Fruit fly (Drosophila melanogaster) whole organism, embryonic: ENCODE results near the gene Duox.
A peak's percentile ranks its signal among the peaks of the same experiment; 100 is the strongest.

Source experiments
- CG10462 ChIP-seq: fragments of 200-800 bp; sonication (Bioruptor generic); optimal IDR thresholded peaks from 2 replicates; lab custom pipeline; 2016; ENCODE audit warnings: missing biosample characterization, missing genetic modification characterization
- CG10654 ChIP-seq: fragments of 200-800 bp; sonication (Bioruptor generic); optimal IDR thresholded peaks from 2 replicates; lab custom pipeline; 2016; ENCODE audit warnings: missing biosample characterization, missing genetic modification characterization
- CG11085 ChIP-seq: fragments of 200-800 bp; sonication (Bioruptor generic); IDR thresholded peaks from 2 replicates; pipeline ENCODE4 v1.3.6; 2022; ENCODE audit warnings: missing biosample characterization, missing genetic modification characterization
- CG12769 ChIP-seq: fragments of 200-800 bp; sonication (Bioruptor generic); optimal IDR thresholded peaks from 2 replicates; lab custom pipeline; 2019; ENCODE audit warnings: missing biosample characterization, mild to moderate bottlenecking, missing genetic modification characterization, moderate library complexity
- CG13287 ChIP-seq: fragments of 200-800 bp; sonication (Bioruptor generic); IDR thresholded peaks from 2 replicates; pipeline ENCODE4 v1.3.6; 2022; ENCODE audit warnings: missing biosample characterization, missing genetic modification characterization; ENCODE audit not compliant: partially characterized antibody
- CG14050 ChIP-seq: fragments of 200-800 bp; sonication (Bioruptor generic); IDR thresholded peaks from 3 replicates; pipeline ENCODE4 v1.3.6; 2022; ENCODE audit warnings: missing biosample characterization, missing genetic modification characterization
- CG15011 ChIP-seq: fragments of 200-800 bp; sonication (Bioruptor generic); optimal IDR thresholded peaks from 3 replicates; lab custom pipeline; 2018; ENCODE audit warnings: missing biosample characterization, mild to moderate bottlenecking, missing genetic modification characterization
- CG16815 ChIP-seq: fragments of 200-800 bp; sonication (Bioruptor generic); optimal IDR thresholded peaks from 3 replicates; lab custom pipeline; 2017; ENCODE audit warnings: missing biosample characterization, mild to moderate bottlenecking, missing genetic modification characterization
- CG17328 ChIP-seq: fragments of 200-800 bp; sonication (Bioruptor generic); IDR thresholded peaks from 2 replicates; pipeline ENCODE4 v1.3.6; 2022; ENCODE audit warnings: missing biosample characterization, missing genetic modification characterization
- CG18262 ChIP-seq: fragments of 200-800 bp; optimal IDR thresholded peaks from 3 replicates; lab custom pipeline; 2019; ENCODE audit warnings: missing biosample characterization, mild to moderate bottlenecking, missing genetic modification characterization, moderate library complexity
- CG2202 ChIP-seq: fragments of 200-800 bp; sonication (Bioruptor generic); optimal IDR thresholded peaks from 2 replicates; lab custom pipeline; 2018; ENCODE audit warnings: missing biosample characterization, mild to moderate bottlenecking, missing genetic modification characterization
- CG30431 ChIP-seq: fragments of 200-800 bp; sonication (Bioruptor generic); optimal IDR thresholded peaks from 2 replicates; lab custom pipeline; 2017; ENCODE audit warnings: missing biosample characterization, missing genetic modification characterization
- CG3065 ChIP-seq: fragments of 200-800 bp; sonication (Bioruptor generic); optimal IDR thresholded peaks from 2 replicates; lab custom pipeline; 2016; ENCODE audit warnings: missing biosample characterization, missing genetic modification characterization
- CG31388 ChIP-seq: fragments of 200-800 bp; sonication (Bioruptor generic); optimal IDR thresholded peaks from 2 replicates; lab custom pipeline; 2016; ENCODE audit warnings: missing biosample characterization, missing genetic modification characterization
- CG33557 ChIP-seq: fragments of 200-800 bp; sonication (Bioruptor generic); optimal IDR thresholded peaks from 2 replicates; lab custom pipeline; 2019; ENCODE audit warnings: missing biosample characterization, mild to moderate bottlenecking, missing genetic modification characterization, moderate library complexity
- CG3407 ChIP-seq: fragments of 200-800 bp; sonication (Bioruptor generic); optimal IDR thresholded peaks from 2 replicates; lab custom pipeline; 2018; ENCODE audit warnings: missing biosample characterization, mild to moderate bottlenecking, missing genetic modification characterization
- CG4424 ChIP-seq: fragments of 200-800 bp; sonication (Bioruptor generic); optimal IDR thresholded peaks from 3 replicates; lab custom pipeline; 2016; ENCODE audit warnings: missing biosample characterization, missing genetic modification characterization
- CG7271 ChIP-seq: fragments of 200-800 bp; sonication (Bioruptor generic); optimal IDR thresholded peaks from 2 replicates; lab custom pipeline; 2018; ENCODE audit warnings: missing biosample characterization, mild to moderate bottlenecking, missing genetic modification characterization, moderate library complexity
- CG8388 ChIP-seq: fragments of 200-800 bp; sonication (Bioruptor generic); optimal IDR thresholded peaks from 2 replicates; lab custom pipeline; 2019; ENCODE audit warnings: missing biosample characterization, mild to moderate bottlenecking, missing genetic modification characterization, moderate library complexity
- CG9609 ChIP-seq: fragments of 200-800 bp; sonication (Bioruptor generic); optimal IDR thresholded peaks from 3 replicates; lab custom pipeline; 2016; ENCODE audit warnings: missing biosample characterization, missing genetic modification characterization
- Dek ChIP-seq: fragments of 200-800 bp; sonication (Bioruptor generic); optimal IDR thresholded peaks from 3 replicates; lab custom pipeline; 2019; ENCODE audit warnings: missing biosample characterization, mild to moderate bottlenecking, missing genetic modification characterization, moderate library complexity
- Drgx ChIP-seq: fragments of 200-800 bp; sonication (Bioruptor generic); IDR thresholded peaks from 2 replicates; pipeline ENCODE4 v1.3.6; 2022; ENCODE audit warnings: missing biosample characterization, missing genetic modification characterization
- Fer1 ChIP-seq: fragments of 200-800 bp; sonication (Bioruptor generic); optimal IDR thresholded peaks from 2 replicates; lab custom pipeline; 2017; ENCODE audit warnings: missing biosample characterization, mild to moderate bottlenecking, missing genetic modification characterization
- Lhr ChIP-seq: fragments of 200-800 bp; sonication (Bioruptor generic); optimal IDR thresholded peaks from 3 replicates; lab custom pipeline; 2017; ENCODE audit warnings: mild to moderate bottlenecking, missing biosample characterization, missing genetic modification reagents, missing genetic modification characterization
- Lim3 ChIP-seq: fragments of 200-800 bp; sonication (Bioruptor generic); IDR thresholded peaks from 2 replicates; pipeline ENCODE4 v1.3.6; 2022; ENCODE audit warnings: missing biosample characterization, missing genetic modification characterization
- Mes4 ChIP-seq: fragments of 200-800 bp; sonication (Bioruptor generic); optimal IDR thresholded peaks from 2 replicates; lab custom pipeline; 2016; ENCODE audit warnings: missing biosample characterization, missing genetic modification characterization
- Nf-YA ChIP-seq: fragments of 200-800 bp; sonication (Bioruptor generic); IDR thresholded peaks from 2 replicates; pipeline ENCODE4 v1.3.6; 2022; ENCODE audit warnings: missing biosample characterization, missing genetic modification characterization
- Pdp1 ChIP-seq, 2 experiments: fragments of 200-800 bp; sonication (Bioruptor generic); optimal IDR thresholded peaks; 3 replicates each; lab custom pipeline; 2016; ENCODE audit warnings: missing biosample characterization in 2 of 2, missing genetic modification characterization in 2 of 2, mild to moderate bottlenecking in 1 of 2, moderate library complexity in 1 of 2
- Side ChIP-seq: fragments of 200-800 bp; sonication (Bioruptor generic); optimal IDR thresholded peaks from 2 replicates; lab custom pipeline; 2016; ENCODE audit warnings: missing biosample characterization, missing genetic modification characterization
- TFAM ChIP-seq: fragments of 200-800 bp; sonication (Bioruptor generic); optimal IDR thresholded peaks from 2 replicates; lab custom pipeline; 2017; ENCODE audit warnings: missing biosample characterization, missing genetic modification characterization, inconsistent platforms
- ase ChIP-seq: fragments of 200-800 bp; sonication (Bioruptor generic); IDR thresholded peaks from 3 replicates; pipeline ENCODE4 v1.3.6; 2022; ENCODE audit warnings: missing biosample characterization, missing genetic modification characterization
- bsh ChIP-seq, 2 experiments: fragments of 200-800 bp; sonication (Bioruptor generic); optimal IDR thresholded peaks; 2 replicates each; lab custom pipeline; 2017 to 2018; ENCODE audit warnings: mild to moderate bottlenecking in 2 of 2, missing biosample characterization in 2 of 2, missing genetic modification characterization in 2 of 2, moderate library complexity in 1 of 2
- crp ChIP-seq, 2 experiments: fragments of 200-800 bp; sonication (Bioruptor generic); optimal IDR thresholded peaks; 2 replicates in 1 of 2; 3 replicates in 1 of 2; lab custom pipeline; 2017; ENCODE audit warnings: missing biosample characterization in 2 of 2, missing genetic modification characterization in 2 of 2, mild to moderate bottlenecking in 1 of 2, moderate library complexity in 1 of 2
- disco-r ChIP-seq: fragments of 200-800 bp; sonication (Bioruptor generic); optimal IDR thresholded peaks from 2 replicates; lab custom pipeline; 2016; ENCODE audit warnings: missing biosample characterization, missing genetic modification characterization
- dm ChIP-seq: fragments of 200-800 bp; sonication (Bioruptor generic); optimal IDR thresholded peaks from 3 replicates; lab custom pipeline; 2016; ENCODE audit warnings: missing biosample characterization, missing genetic modification characterization
- ems ChIP-seq: fragments of 200-800 bp; sonication (Bioruptor generic); optimal IDR thresholded peaks from 3 replicates; lab custom pipeline; 2016; ENCODE audit warnings: missing biosample characterization, missing genetic modification characterization
- fd102C ChIP-seq: fragments of 200-800 bp; sonication (Bioruptor generic); optimal IDR thresholded peaks from 2 replicates; lab custom pipeline; 2018; ENCODE audit warnings: missing biosample characterization, mild to moderate bottlenecking, missing genetic modification characterization, moderate library complexity
- ftz-f1 ChIP-seq: fragments of 200-800 bp; sonication (Bioruptor generic); optimal IDR thresholded peaks from 2 replicates; lab custom pipeline; 2016; ENCODE audit warnings: missing biosample characterization, missing genetic modification characterization
- grn ChIP-seq: fragments of 200-800 bp; sonication (Bioruptor generic); optimal IDR thresholded peaks from 3 replicates; lab custom pipeline; 2017; ENCODE audit warnings: missing biosample characterization, missing genetic modification characterization
- kah ChIP-seq: fragments of 200-800 bp; sonication (Bioruptor generic); optimal IDR thresholded peaks from 2 replicates; lab custom pipeline; 2018; ENCODE audit warnings: missing biosample characterization, mild to moderate bottlenecking, missing genetic modification characterization
- nau ChIP-seq: fragments of 200-800 bp; sonication (Bioruptor generic); optimal IDR thresholded peaks from 3 replicates; lab custom pipeline; 2017; ENCODE audit warnings: missing biosample characterization, mild to moderate bottlenecking, missing genetic modification characterization, missing genetic modification reagents
- pfk ChIP-seq: fragments of 200-800 bp; sonication (Bioruptor generic); optimal IDR thresholded peaks from 2 replicates; lab custom pipeline; 2018; ENCODE audit warnings: missing biosample characterization, mild to moderate bottlenecking, missing genetic modification characterization, moderate library complexity
- rib ChIP-seq: fragments of 200-800 bp; sonication (Bioruptor generic); IDR thresholded peaks from 2 replicates; pipeline ENCODE4 v1.3.6; 2022; ENCODE audit warnings: missing biosample characterization, missing genetic modification characterization
- salm ChIP-seq: fragments of 200-800 bp; sonication (Bioruptor generic); optimal IDR thresholded peaks from 2 replicates; lab custom pipeline; 2018; ENCODE audit warnings: missing biosample characterization, mild to moderate bottlenecking, missing genetic modification characterization
- sim ChIP-seq: fragments of 200-800 bp; sonication (Bioruptor generic); IDR thresholded peaks from 2 replicates; pipeline ENCODE4 v1.3.6; 2022; ENCODE audit warnings: missing biosample characterization, missing genetic modification characterization
- slp2 ChIP-seq: fragments of 200-800 bp; sonication (Bioruptor generic); optimal IDR thresholded peaks from 2 replicates; lab custom pipeline; 2016; ENCODE audit warnings: missing biosample characterization, missing genetic modification characterization
- so ChIP-seq: fragments of 200-800 bp; sonication (Bioruptor generic); IDR thresholded peaks from 3 replicates; pipeline ENCODE4 v1.3.6; 2022; ENCODE audit warnings: missing biosample characterization, missing genetic modification characterization
- ttk ChIP-seq: fragments of 200-800 bp; sonication (Bioruptor generic); IDR thresholded peaks from 2 replicates; pipeline ENCODE4 v2.1.2; 2022; ENCODE audit warnings: missing biosample characterization, missing genetic modification characterization
- tup ChIP-seq: fragments of 200-800 bp; sonication (Bioruptor generic); optimal IDR thresholded peaks from 2 replicates; lab custom pipeline; 2016; ENCODE audit warnings: missing biosample characterization, mild to moderate bottlenecking, missing genetic modification characterization, moderate library complexity
- zfh1 ChIP-seq: fragments of 200-800 bp; sonication (Bioruptor generic); IDR thresholded peaks from 3 replicates; pipeline ENCODE4 v1.3.6; 2022; ENCODE audit warnings: missing biosample characterization, missing genetic modification characterization

Gene Duox

DNA sequence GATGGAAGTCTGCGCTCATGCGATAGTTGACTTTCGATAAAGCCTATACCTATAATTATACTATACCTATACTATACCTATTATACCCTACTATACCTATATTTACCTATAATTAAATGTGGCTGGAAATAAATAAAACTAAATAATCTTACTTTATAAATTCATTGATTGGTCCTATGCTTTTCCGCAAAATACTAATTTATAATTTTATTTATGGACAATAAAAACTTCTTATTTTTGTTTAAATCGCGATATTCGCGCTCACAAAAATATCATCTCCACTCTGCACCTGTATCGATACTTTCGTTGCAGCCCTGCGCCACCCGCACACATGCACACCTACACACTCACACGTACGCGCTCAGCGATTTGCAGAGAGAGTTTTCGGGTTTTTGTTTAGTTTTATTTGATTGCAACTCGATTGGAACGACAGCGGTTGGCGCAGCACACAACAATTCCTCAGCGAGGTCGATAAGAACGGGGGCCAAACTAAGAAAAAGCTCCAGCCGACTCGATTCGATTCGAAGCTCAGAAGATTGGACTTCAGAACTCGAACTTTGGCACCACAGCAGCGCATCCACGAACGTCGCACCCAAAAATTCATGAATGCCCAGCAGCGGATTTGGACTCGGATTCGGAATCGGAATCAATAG, 44.6 kb upstream of the Duox start, which contains the start of gene CG8814 (continued):
- TF ChIP-seq CG3407 (GFP tag; lab: Kevin White, UChicago) (peak; percentile 23), CG10654 (GFP tag; lab: Kevin White, UChicago) (peak; percentile 54), CG9609 (GFP tag; lab: Kevin White, UChicago) (peak; percentile 38), grn (GFP tag; lab: Kevin White, UChicago) (peak; percentile 11), Nf-YA (GFP tag; lab: Robert Waterston, UW) (no peak), CG10462 (GFP tag; lab: Kevin White, UChicago) (peak; percentile 65), ttk (no peak), CG15011 (GFP tag; lab: Kevin White, UChicago) (peak; percentile 49), CG14050 (GFP tag; lab: Robert Waterston, UW) (peak; percentile 53; the same call in 2 of the 3 replicates), CG12769 (tag; lab: Kevin White, UChicago) (no peak), slp2 (no peak), sim (GFP tag; lab: Robert Waterston, UW) (no peak), Lim3 (GFP tag; lab: Robert Waterston, UW) (no peak), kah (GFP tag; lab: Kevin White, UChicago) (no peak), CG16815 (GFP tag; lab: Kevin White, UChicago) (peak; percentile 61), rib (0 out of 2 replicates have a peak, but pooled peaks have one; percentile 7), CG31388 (GFP tag; lab: Kevin White, UChicago) (peak; percentile 50), Fer1 (GFP tag; lab: Kevin White, UChicago) (peak; percentile 8), CG7271 (tag; lab: Kevin White, UChicago) (no peak), Side (no peak), Pdp1 (GFP tag; optimal IDR thresholded peaks at IDR 0.05; lab: Kevin White, UChicago) (peak in 1 of 2 experiments; percentile 44), bsh (GFP tag; optimal IDR thresholded peaks at IDR 0.05; lab: Kevin White, UChicago) (peak; percentile 26 to 83), CG18262 (tag; lab: Kevin White, UChicago) (peak; percentile 69), CG2202 (tag; lab: Kevin White, UChicago) (no peak), Dek (tag; lab: Kevin White, UChicago) (peak; percentile 75), CG4424 (GFP tag; lab: Kevin White, UChicago) (peak; percentile 76), CG30431 (GFP tag; lab: Kevin White, UChicago) (no peak), TFAM (GFP tag; lab: Kevin White, UChicago) (no peak), tup (GFP tag; lab: Kevin White, UChicago) (no peak), CG13287 (GFP tag; lab: Robert Waterston, UW) (peak; percentile 80), zfh1 (GFP tag; lab: Robert Waterston, UW) (peak; percentile 64), Mes4 (GFP tag; lab: Kevin White, UChicago) (no peak), fd102C (GFP tag; lab: Kevin White, UChicago) (no peak), ase (GFP tag; lab: Robert Waterston, UW) (no peak; the same call in 2 of the 3 replicates), ftz-f1 (no peak), disco-r (no peak), CG17328 (GFP tag; lab: Robert Waterston, UW) (0 out of 2 replicates have a peak, but pooled peaks have one; percentile 5), CG11085 (GFP tag; lab: Robert Waterston, UW) (peak; percentile 69), Drgx (GFP tag; lab: Robert Waterston, UW) (peak; percentile 53), CG33557 (GFP tag; lab: Kevin White, UChicago) (peak; percentile 40), pfk (GFP tag; lab: Kevin White, UChicago) (no peak), salm (tag; lab: Kevin White, UChicago) (no peak), crp (GFP tag; optimal IDR thresholded peaks at IDR 0.05; lab: Kevin White, UChicago) (peak in 1 of 2 experiments; percentile 39), CG8388 (GFP tag; lab: Kevin White, UChicago) (peak; percentile 46), dm (GFP tag; lab: Kevin White, UChicago) (no peak), ems (GFP tag; lab: Kevin White, UChicago) (no peak), nau (GFP tag; lab: Kevin White, UChicago) (peak; percentile 22), so (GFP tag; lab: Robert Waterston, UW) (peak; percentile 62; the same call in 1 of the 3 replicates), Lhr (GFP tag; lab: Kevin White, UChicago) (peak; percentile 66), CG3065 (GFP tag; lab: Kevin White, UChicago) (no peak)
